Fruit fly (Drosophila melanogaster): ENCODE data around the gene CG13670.

Gene CG13670

dm6 chr3L:8333574-8333973, 13.0 kb downstream of the CG13670 start:
- TF ChIP-seq Hr78 (GFP tag; optimal IDR thresholded peaks at IDR 0.05) (no peak), psq (GFP tag; optimal IDR thresholded peaks at IDR 0.05) (no peak), GATAd (GFP tag; optimal IDR thresholded peaks at IDR 0.05) (no peak), Abd-B (GFP tag; optimal IDR thresholded peaks at IDR 0.05) (no peak), dsf (GFP tag; optimal IDR thresholded peaks at IDR 0.05; ENCODE audit: borderline replicate concordance) (no peak), brk (GFP tag; optimal IDR thresholded peaks at IDR 0.05) (no peak), jim (GFP tag; optimal IDR thresholded peaks at IDR 0.05) (no peak), usp (GFP tag; optimal IDR thresholded peaks at IDR 0.05) (no peak), Mio (GFP tag; optimal IDR thresholded peaks at IDR 0.05) (no peak), sv (GFP tag; optimal IDR thresholded peaks at IDR 0.05) (no peak), lola (GFP tag; optimal IDR thresholded peaks at IDR 0.05) (no peak), CG32264 (GFP tag; optimal IDR thresholded peaks at IDR 0.05) (no peak), Rel (GFP tag; optimal IDR thresholded peaks at IDR 0.05) (no peak), Rel (tag; optimal IDR thresholded peaks at IDR 0.05) (no peak), Sp1 (GFP tag; optimal IDR thresholded peaks at IDR 0.05) (no peak), foxo (GFP tag; optimal IDR thresholded peaks at IDR 0.05) (no peak)

- no peak for TF ChIP-seq Hr83 (GFP tag; optimal IDR thresholded peaks at IDR 0.05; ENCODE audit: poor library complexity, severe bottlenecking)
These were observed 13.8 kb downstream of the CG13670 start for dm6 chr3L:8334338-8334737.

- no peak for TF ChIP-seq rgr (GFP tag; optimal IDR thresholded peaks at IDR 0.05)
- TF ChIP-seq dl (GFP tag; optimal IDR thresholded peaks at IDR 0.05; ENCODE audit: insufficient read depth in 1 of 2, partially characterized antibody in 2 of 2), result no peak
- no peak for TF ChIP-seq Sp1 (GFP tag; optimal IDR thresholded peaks at IDR 0.05)
- no peak for TF ChIP-seq dsf (GFP tag; optimal IDR thresholded peaks at IDR 0.05; ENCODE audit: borderline replicate concordance)
- TF ChIP-seq usp (GFP tag; optimal IDR thresholded peaks at IDR 0.05), result no peak
- TF ChIP-seq sv (GFP tag; optimal IDR thresholded peaks at IDR 0.05), result no peak
- TF ChIP-seq sage (GFP tag; optimal IDR thresholded peaks at IDR 0.05), result no peak
These were observed 15.8 kb downstream of the CG13670 start, which contains the start of gene Cpr66Cb for dm6 chr3L:8336372-8336771. Gene Cpr66Cb (plus strand): TSS chr3L:8336672.

DNA sequence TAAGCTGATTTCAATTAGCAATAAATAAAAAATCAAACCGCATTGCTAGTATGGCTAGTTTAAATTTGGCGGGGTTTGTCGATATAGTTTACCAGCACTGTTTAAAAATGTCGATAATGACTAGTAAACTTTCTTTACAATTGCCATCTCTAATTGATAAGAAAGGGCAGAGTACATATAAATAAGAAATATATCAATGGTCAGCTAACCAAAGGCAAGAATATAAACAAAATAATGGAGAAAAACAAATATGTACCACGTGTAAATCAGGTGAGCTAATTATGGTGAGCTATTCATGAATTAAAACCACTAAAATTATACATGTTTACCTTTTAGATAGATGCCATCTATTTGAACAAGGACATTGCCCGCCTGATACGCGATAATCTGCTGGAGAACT, 18.4 kb downstream of the CG13670 start, which contains the start of gene Pex2:
Gene Pex2, plus strand, starts transcription at position 131 of the 400 bp plus-strand sequence.
- no peak for TF ChIP-seq Hr78 (GFP tag; optimal IDR thresholded peaks at IDR 0.05)
- no peak for TF ChIP-seq Myc (optimal IDR thresholded peaks at IDR 0.05)
- TF ChIP-seq h (GFP tag; optimal IDR thresholded peaks at IDR 0.05), result no peak
- no peak for TF ChIP-seq Dif (GFP tag; optimal IDR thresholded peaks at IDR 0.05; ENCODE audit: partially characterized antibody)
- TF ChIP-seq CG9705 (GFP tag; optimal IDR thresholded peaks at IDR 0.05), result no peak
- TF ChIP-seq tai (GFP tag; optimal IDR thresholded peaks at IDR 0.05), result no peak
- TF ChIP-seq Vsx2 (GFP tag; optimal IDR thresholded peaks at IDR 0.05; ENCODE audit: partially characterized antibody), result no peak
- peak; percentile 9 for TF ChIP-seq Jra (GFP tag; optimal IDR thresholded peaks at IDR 0.05)
- TF ChIP-seq rgr (GFP tag; optimal IDR thresholded peaks at IDR 0.05), result no peak
- no peak for TF ChIP-seq Dfd (GFP tag; optimal IDR thresholded peaks at IDR 0.05)
- TF ChIP-seq CG32264 (GFP tag; optimal IDR thresholded peaks at IDR 0.05), result no peak
- no peak for TF ChIP-seq Hr83 (GFP tag; optimal IDR thresholded peaks at IDR 0.05; ENCODE audit: poor library complexity, severe bottlenecking)
- no peak for TF ChIP-seq pan (optimal IDR thresholded peaks at IDR 0.05)
- no peak for TF ChIP-seq CrebA (GFP tag; optimal IDR thresholded peaks at IDR 0.05; ENCODE audit: borderline replicate concordance)
- TF ChIP-seq Rel (GFP tag; optimal IDR thresholded peaks at IDR 0.05), result no peak
- TF ChIP-seq Rel (tag; optimal IDR thresholded peaks at IDR 0.05), result no peak
- no peak for TF ChIP-seq Sp1 (GFP tag; optimal IDR thresholded peaks at IDR 0.05)
- no peak for TF ChIP-seq br (GFP tag; optimal IDR thresholded peaks at IDR 0.05)
- TF ChIP-seq psq (GFP tag; optimal IDR thresholded peaks at IDR 0.05), result peak; percentile 22
- TF ChIP-seq Hnf4 (GFP tag; optimal IDR thresholded peaks at IDR 0.05), result peak; percentile 75
- TF ChIP-seq brk (GFP tag; optimal IDR thresholded peaks at IDR 0.05), result peak; percentile 60
- TF ChIP-seq jim (GFP tag; optimal IDR thresholded peaks at IDR 0.05), result no peak
- no peak for TF ChIP-seq lola (GFP tag; optimal IDR thresholded peaks at IDR 0.05)
- TF ChIP-seq dsf (GFP tag; optimal IDR thresholded peaks at IDR 0.05; ENCODE audit: borderline replicate concordance), result no peak
- peak; percentile 33 for TF ChIP-seq sage (GFP tag; optimal IDR thresholded peaks at IDR 0.05)
- TF ChIP-seq fru (GFP tag; optimal IDR thresholded peaks at IDR 0.05), result peak; percentile 34
- TF ChIP-seq N (GFP tag; optimal IDR thresholded peaks at IDR 0.05), result no peak
- TF ChIP-seq foxo (GFP tag; optimal IDR thresholded peaks at IDR 0.05), result no peak
- peak; percentile 30 for TF ChIP-seq GATAd (GFP tag; optimal IDR thresholded peaks at IDR 0.05)
- TF ChIP-seq ey (GFP tag; optimal IDR thresholded peaks at IDR 0.05), result no peak
- TF ChIP-seq Mio (GFP tag; optimal IDR thresholded peaks at IDR 0.05), result no peak
- TF ChIP-seq OdsH (GFP tag; optimal IDR thresholded peaks at IDR 0.05), result peak; percentile 21
- peak; percentile 9 for TF ChIP-seq HLH106 (tag; optimal IDR thresholded peaks at IDR 0.05)
- TF ChIP-seq woc (GFP tag; optimal IDR thresholded peaks at IDR 0.05), result no peak
- no peak for TF ChIP-seq Abd-B (GFP tag; optimal IDR thresholded peaks at IDR 0.05)
- TF ChIP-seq usp (GFP tag; optimal IDR thresholded peaks at IDR 0.05), result no peak
- no peak for TF ChIP-seq dl (GFP tag; optimal IDR thresholded peaks at IDR 0.05; ENCODE audit: insufficient read depth in 1 of 2, partially characterized antibody in 2 of 2)
- TF ChIP-seq sv (GFP tag; optimal IDR thresholded peaks at IDR 0.05), result no peak
- TF ChIP-seq dmrt93B (GFP tag; optimal IDR thresholded peaks at IDR 0.05), result no peak
